Worm (Caenorhabditis elegans) whole organism, young adult: Measurements from ENCODE around the gene str-176.

ENCODE experiments used
- B0019.2 ChIP-seq: fragments of 200-800 bp; sonication (Bioruptor generic); conservative IDR thresholded peaks from 2 replicates; pipeline ENCODE4 v1.3.6; 2022; ENCODE audit warnings: missing genetic modification reagents, missing genetic modification characterization, missing compliant biosample characterization
- F22D6.2 ChIP-seq: sonication (generic microtip); optimal IDR thresholded peaks from 2 replicates; lab custom pipeline; 2016; ENCODE audit warnings: mild to moderate bottlenecking, missing genetic modification characterization, missing compliant biosample characterization
- F23B12.7 ChIP-seq: sonication (generic microtip); optimal IDR thresholded peaks from 2 replicates; lab custom pipeline; 2017; ENCODE audit warnings: missing genetic modification characterization, mild to moderate bottlenecking, missing compliant biosample characterization, antibody characterized with exemption, moderate library complexity; ENCODE audit not compliant: insufficient read depth
- F37B4.10 ChIP-seq: fragments of 200-800 bp; sonication (Bioruptor generic); IDR thresholded peaks from 2 replicates; pipeline ENCODE4 v1.3.6; 2022; ENCODE audit warnings: missing genetic modification characterization, missing compliant biosample characterization
- F52B5.7 ChIP-seq: sonication (generic microtip); optimal IDR thresholded peaks from 2 replicates; lab custom pipeline; 2016; ENCODE audit warnings: mild to moderate bottlenecking, missing genetic modification characterization, missing compliant biosample characterization
- F55B11.4 ChIP-seq: sonication (generic microtip); optimal IDR thresholded peaks from 2 replicates; lab custom pipeline; 2016; ENCODE audit warnings: missing compliant biosample characterization, missing genetic modification characterization, borderline replicate concordance; ENCODE audit not compliant: insufficient read depth
- T07F8.4 ChIP-seq: sonication (generic microtip); optimal IDR thresholded peaks from 2 replicates; lab custom pipeline; 2016; ENCODE audit warnings: mild to moderate bottlenecking, missing genetic modification characterization, moderate library complexity, missing compliant biosample characterization
- Y56A3A.18 ChIP-seq: fragments of 200-800 bp; sonication (Bioruptor generic); IDR thresholded peaks from 2 replicates; pipeline ENCODE4 v1.3.6; 2022; ENCODE audit warnings: missing genetic modification reagents, missing genetic modification characterization, missing compliant biosample characterization
- Y95B8A.8 ChIP-seq: fragments of 200-800 bp; sonication (Bioruptor generic); IDR thresholded peaks from 2 replicates; pipeline ENCODE4 v1.3.6; 2022; ENCODE audit warnings: missing genetic modification reagents, missing genetic modification characterization, missing compliant biosample characterization
- akir-1 ChIP-seq: fragments of 200-800 bp; sonication (Bioruptor generic); optimal IDR thresholded peaks from 2 replicates; lab custom pipeline; 2018; ENCODE audit warnings: mild to moderate bottlenecking, missing genetic modification characterization, moderate library complexity, missing compliant biosample characterization
- aptf-2 ChIP-seq: fragments of 200-800 bp; sonication (Bioruptor generic); conservative IDR thresholded peaks from 2 replicates; pipeline ENCODE4 v1.3.6; 2022; ENCODE audit warnings: missing genetic modification reagents, missing genetic modification characterization, missing compliant biosample characterization
- athp-1 ChIP-seq: sonication (generic microtip); optimal IDR thresholded peaks from 2 replicates; lab custom pipeline; 2017; ENCODE audit warnings: mild to moderate bottlenecking, missing genetic modification characterization, missing compliant biosample characterization
- attf-5 ChIP-seq: fragments of 200-800 bp; sonication (Bioruptor generic); optimal IDR thresholded peaks from 2 replicates; lab custom pipeline; 2018; ENCODE audit warnings: mild to moderate bottlenecking, missing genetic modification characterization, missing compliant biosample characterization
- bed-1 ChIP-seq: fragments of 200-800 bp; sonication (Bioruptor generic); IDR thresholded peaks from 2 replicates; pipeline ENCODE4 v1.3.6; 2022; ENCODE audit warnings: missing genetic modification reagents, missing genetic modification characterization, missing compliant biosample characterization
- bed-2 ChIP-seq: fragments of 200-800 bp; sonication (Bioruptor generic); IDR thresholded peaks from 2 replicates; pipeline ENCODE4 v1.3.6; 2022; ENCODE audit warnings: missing genetic modification reagents, missing genetic modification characterization, missing compliant biosample characterization
- ceh-100 ChIP-seq: fragments of 200-800 bp; sonication (Bioruptor generic); IDR thresholded peaks from 2 replicates; pipeline ENCODE4 v1.3.6; 2022; ENCODE audit warnings: missing genetic modification reagents, missing genetic modification characterization, missing compliant biosample characterization
- ceh-27 ChIP-seq: fragments of 200-800 bp; sonication (Bioruptor generic); optimal IDR thresholded peaks from 2 replicates; lab custom pipeline; 2018; ENCODE audit warnings: mild to moderate bottlenecking, missing genetic modification characterization, moderate library complexity, missing compliant biosample characterization
- ceh-79 ChIP-seq: sonication (generic microtip); optimal IDR thresholded peaks from 2 replicates; lab custom pipeline; 2017; ENCODE audit warnings: mild to moderate bottlenecking, missing genetic modification characterization, missing compliant biosample characterization
- ceh-91 ChIP-seq: fragments of 200-800 bp; sonication (Bioruptor generic); IDR thresholded peaks from 2 replicates; pipeline ENCODE4 v1.3.6; 2022; ENCODE audit warnings: missing genetic modification reagents, missing genetic modification characterization, missing compliant biosample characterization
- chd-7 ChIP-seq: sonication (generic microtip); optimal IDR thresholded peaks from 2 replicates; lab custom pipeline; 2016; ENCODE audit warnings: mild to moderate bottlenecking, missing genetic modification characterization, moderate library complexity, missing compliant biosample characterization
- dox-1 ChIP-seq: fragments of 200-800 bp; sonication (Bioruptor generic); IDR thresholded peaks from 2 replicates; pipeline ENCODE4 v1.3.6; 2022; ENCODE audit warnings: missing genetic modification reagents, missing genetic modification characterization, missing compliant biosample characterization
- dpl-1 ChIP-seq: fragments of 150-350 bp; optimal IDR thresholded peaks from 2 replicates; lab custom pipeline; 2014; ENCODE audit warnings: missing biosample characterization, missing genetic modification reagents, missing genetic modification characterization
- egrh-3 ChIP-seq: fragments of 200-800 bp; sonication (Bioruptor generic); IDR thresholded peaks from 2 replicates; pipeline ENCODE4 v1.3.6; 2022; ENCODE audit warnings: missing genetic modification reagents, missing genetic modification characterization, missing compliant biosample characterization
- ekl-4 ChIP-seq: fragments of 200-800 bp; sonication (Bioruptor generic); IDR thresholded peaks from 2 replicates; pipeline ENCODE4 v1.3.6; 2022; ENCODE audit warnings: missing genetic modification reagents, missing genetic modification characterization, missing compliant biosample characterization
- gei-17 ChIP-seq: fragments of 200-800 bp; sonication (Bioruptor generic); optimal IDR thresholded peaks from 2 replicates; lab custom pipeline; 2018; ENCODE audit warnings: mild to moderate bottlenecking, missing genetic modification characterization, missing compliant biosample characterization
- let-526 ChIP-seq: fragments of 200-800 bp; sonication (Bioruptor generic); IDR thresholded peaks from 2 replicates; pipeline ENCODE4 v1.3.6; 2022; ENCODE audit warnings: missing genetic modification reagents, missing genetic modification characterization, missing compliant biosample characterization
- madf-6 ChIP-seq: fragments of 200-800 bp; sonication (Bioruptor generic); IDR thresholded peaks from 2 replicates; pipeline ENCODE4 v1.3.6; 2022; ENCODE audit warnings: missing genetic modification reagents, missing genetic modification characterization, missing compliant biosample characterization
- madf-8 ChIP-seq: fragments of 200-800 bp; sonication (Bioruptor generic); conservative IDR thresholded peaks from 2 replicates; pipeline ENCODE4 v1.3.6; 2022; ENCODE audit warnings: missing genetic modification reagents, missing genetic modification characterization, missing compliant biosample characterization
- mcd-1 ChIP-seq: fragments of 200-800 bp; sonication (Bioruptor generic); IDR thresholded peaks from 2 replicates; pipeline ENCODE4 v1.3.6; 2022; ENCODE audit warnings: missing genetic modification reagents, missing genetic modification characterization, missing compliant biosample characterization
- mes-4 ChIP-seq: sonication (generic microtip); optimal IDR thresholded peaks from 2 replicates; lab custom pipeline; 2016; ENCODE audit warnings: missing genotype, missing genetic modification characterization, missing compliant biosample characterization
- mxl-1 ChIP-seq: sonication (generic microtip); optimal IDR thresholded peaks from 2 replicates; lab custom pipeline; 2016; ENCODE audit warnings: missing genetic modification characterization, missing compliant biosample characterization
- nfya-1 ChIP-seq: sonication (generic microtip); optimal IDR thresholded peaks from 2 replicates; lab custom pipeline; 2017; ENCODE audit warnings: antibody characterized with exemption, missing compliant biosample characterization, missing genetic modification characterization, borderline replicate concordance; ENCODE audit not compliant: insufficient read depth
- nhr-179 ChIP-seq: sonication (generic microtip); optimal IDR thresholded peaks from 2 replicates; lab custom pipeline; 2016; ENCODE audit warnings: mild to moderate bottlenecking, missing genetic modification characterization, missing compliant biosample characterization
- rcor-1 ChIP-seq: fragments of 200-800 bp; sonication (Bioruptor generic); IDR thresholded peaks from 2 replicates; pipeline ENCODE4 v1.3.6; 2022; ENCODE audit warnings: missing genetic modification reagents, missing genetic modification characterization, missing compliant biosample characterization
- rpc-1 ChIP-seq, 2 experiments: fragments of 150-350 bp in 1 of 2; sonication (generic microtip) in 1 of 2; optimal IDR thresholded peaks; 2 replicates each; lab custom pipeline; 2014 to 2018; ENCODE audit warnings: missing biosample characterization in 1 of 2, missing genetic modification characterization in 1 of 2, missing genetic modification reagents in 1 of 2, missing genotype in 1 of 2
- sea-2 ChIP-seq: fragments of 200-800 bp; sonication (Bioruptor generic); IDR thresholded peaks from 2 replicates; pipeline ENCODE4 v1.3.6; 2022; ENCODE audit warnings: missing genetic modification characterization, missing compliant biosample characterization
- snpc-1.3 ChIP-seq: sonication (generic microtip); optimal IDR thresholded peaks from 2 replicates; lab custom pipeline; 2017; ENCODE audit warnings: missing genetic modification characterization, mild to moderate bottlenecking, missing compliant biosample characterization, antibody characterized with exemption, moderate library complexity, missing genotype, missing genetic modification reagents; ENCODE audit not compliant: insufficient read depth
- snpc-3.4 ChIP-seq: sonication (generic microtip); optimal IDR thresholded peaks from 2 replicates; lab custom pipeline; 2017; ENCODE audit warnings: missing genetic modification characterization, mild to moderate bottlenecking, missing compliant biosample characterization, antibody characterized with exemption, moderate library complexity, missing genotype, missing genetic modification reagents
- snpc-4 ChIP-seq, 5 experiments: fragments of 150-350 bp in 1 of 5; sonication (generic microtip) in 4 of 5; optimal IDR thresholded peaks; 2 replicates each; lab custom pipeline; 2014 to 2018; ENCODE audit warnings: missing genetic modification characterization in 5 of 5, missing biosample characterization in 3 of 5, antibody characterized with exemption in 2 of 5, mild to moderate bottlenecking in 2 of 5, missing compliant biosample characterization in 2 of 5, missing genotype in 2 of 5, moderate library complexity in 2 of 5, missing genetic modification reagents in 1 of 5
- somi-1 ChIP-seq: fragments of 200-800 bp; sonication (Bioruptor generic); optimal IDR thresholded peaks from 2 replicates; lab custom pipeline; 2018; ENCODE audit warnings: mild to moderate bottlenecking, missing genetic modification characterization, missing compliant biosample characterization
- tbp1 ChIP-seq: fragments of 200-800 bp; sonication (Bioruptor generic); optimal IDR thresholded peaks from 2 replicates; lab custom pipeline; 2018; ENCODE audit warnings: mild to moderate bottlenecking, missing genetic modification characterization, missing compliant biosample characterization
- tlf-1 ChIP-seq: fragments of 200-800 bp; sonication (Bioruptor generic); optimal IDR thresholded peaks from 2 replicates; lab custom pipeline; 2018; ENCODE audit warnings: mild to moderate bottlenecking, missing genetic modification characterization, missing compliant biosample characterization
- zim-3 ChIP-seq: sonication (generic microtip); optimal IDR thresholded peaks from 2 replicates; lab custom pipeline; 2017; ENCODE audit warnings: mild to moderate bottlenecking, missing genetic modification characterization, moderate library complexity, missing compliant biosample characterization
- ztf-22 ChIP-seq: fragments of 200-800 bp; sonication (Bioruptor generic); optimal IDR thresholded peaks from 2 replicates; lab custom pipeline; 2018; ENCODE audit warnings: mild to moderate bottlenecking, missing genetic modification characterization, moderate library complexity, missing compliant biosample characterization
- ztf-25 ChIP-seq: fragments of 200-800 bp; sonication (Bioruptor generic); IDR thresholded peaks from 2 replicates; pipeline ENCODE4 v1.3.6; 2022; ENCODE audit warnings: missing genetic modification reagents, missing genetic modification characterization, missing compliant biosample characterization

The str-176 gene

ce11 chrIV:8500576-8500975 is 37.0 kb upstream of the str-176 start:
- TF ChIP-seq F37B4.10 (GFP tag; lab: Robert Waterston, UW), result 0 out of 2 replicates have a peak, but pooled peaks have one; percentile 54
- peak; percentile 71; the same call in 1 of the 2 replicates for TF ChIP-seq egrh-3 (GFP tag; lab: Robert Waterston, UW)
- TF ChIP-seq madf-6 (GFP tag; lab: Robert Waterston, UW), result peak; percentile 5; the same call in 1 of the 2 replicates

- TF ChIP-seq F52B5.7 (tag; lab: Kevin White, UChicago) (no peak), bed-1 (GFP tag; lab: Robert Waterston, UW) (no peak), ztf-22 (GFP tag; lab: Kevin White, UChicago) (no peak), dpl-1 (GFP tag; lab: Kevin White, UChicago) (no peak), F23B12.7 (tag; lab: Kevin White, UChicago) (no peak), snpc-1.3 (tag; lab: Kevin White, UChicago) (no peak), ekl-4 (peak; percentile 51; the same call in 1 of the 2 replicates), sea-2 (no peak), mcd-1 (GFP tag; lab: Robert Waterston, UW) (no peak), rcor-1 (GFP tag; lab: Robert Waterston, UW) (peak; percentile 74), zim-3 (tag; lab: Kevin White, UChicago) (no peak), mxl-1 (tag; lab: Kevin White, UChicago) (no peak), ceh-79 (tag; lab: Kevin White, UChicago) (no peak), athp-1 (tag; lab: Kevin White, UChicago) (no peak), rpc-1 (optimal IDR thresholded peaks at IDR 0.05; lab: Kevin White, UChicago) (no peak), rpc-1 (tag; optimal IDR thresholded peaks at IDR 0.05; lab: Kevin White, UChicago) (no peak), tbp1 (GFP tag; lab: Kevin White, UChicago) (peak; percentile 4), ceh-27 (no peak), attf-5 (GFP tag; lab: Kevin White, UChicago) (no peak), T07F8.4 (tag; lab: Kevin White, UChicago) (no peak), madf-8 (GFP tag; lab: Robert Waterston, UW) (peak; percentile 55), bed-2 (no peak), snpc-4 (GFP tag; optimal IDR thresholded peaks at IDR 0.05; lab: Kevin White, UChicago) (no peak), snpc-4 (tag; optimal IDR thresholded peaks at IDR 0.05; lab: Kevin White, UChicago) (no peak), Y56A3A.18 (no peak), somi-1 (GFP tag; lab: Kevin White, UChicago) (no peak), ceh-91 (GFP tag; lab: Robert Waterston, UW) (peak; percentile 45; the same call in 1 of the 2 replicates), nfya-1 (tag; lab: Kevin White, UChicago) (no peak), tlf-1 (no peak), ceh-100 (GFP tag; lab: Robert Waterston, UW) (no peak), ztf-25 (GFP tag; lab: Robert Waterston, UW) (peak; percentile 86), B0019.2 (GFP tag; lab: Robert Waterston, UW) (0 out of 2 replicates have a peak, but pooled peaks have one; percentile 24), chd-7 (tag; lab: Kevin White, UChicago) (no peak), nhr-179 (tag; lab: Kevin White, UChicago) (no peak), F55B11.4 (tag; lab: Kevin White, UChicago) (no peak), snpc-3.4 (peak; percentile 32), Y95B8A.8 (GFP tag; lab: Robert Waterston, UW) (peak; percentile 80; the same call in 1 of the 2 replicates), mes-4 (tag; lab: Kevin White, UChicago) (no peak), akir-1 (GFP tag; lab: Kevin White, UChicago) (no peak), let-526 (GFP tag; lab: Robert Waterston, UW) (no peak), aptf-2 (GFP tag; lab: Robert Waterston, UW) (no peak), F22D6.2 (no peak), gei-17 (GFP tag; lab: Kevin White, UChicago) (no peak), dox-1 (GFP tag; lab: Robert Waterston, UW) (no peak), madf-6 (GFP tag; lab: Robert Waterston, UW) (peak; percentile 68)
Observed at ce11 chrIV:8499956-8500355, 36.3 kb upstream of the str-176 start.
